Fruit fly (Drosophila melanogaster) Kc167 (cell line): ENCODE measurements around the gene dmrt11E.

ENCODE experiments used
- h ChIP-seq: fragments of >200 bp; optimal IDR thresholded peaks from 3 replicates; lab custom pipeline; 2018; ENCODE audit warnings: missing external identifiers
- psq ChIP-seq: fragments of >200 bp; optimal IDR thresholded peaks from 2 replicates; lab custom pipeline; 2017; ENCODE audit warnings: missing external identifiers

dm6 chrX:13358948-13359347 is 9.0 kb upstream of the dmrt11E start, which contains the start of gene Syt12:
- TF ChIP-seq psq (no peak), h (lab: Kevin White, UChicago) (no peak)
